ENCODE assay signal across 1 fruit fly cellular context in genomic region chrX:21027929-21028575, dm6.
A peak's percentile ranks its signal among the peaks of the same experiment; 100 is the strongest.
TF ChIP-seq lines count a peak whose summit lies in the region.

TSS of gene CG1532 (minus strand) at chrX:21028361.

TF ChIP-seq in whole organism, embryonic, 481 proteins besides CTCF, POLR2A, EP300 and RAD21 (continued from another document and continues in another):
- TF ChIP-seq bcd (GFP tag; optimal IDR thresholded peaks at IDR 0.05; lab: Kevin White, UChicago) (no peak), schlank (tag; optimal IDR thresholded peaks at IDR 0.05; lab: Kevin White, UChicago) (no peak), CG7987 (GFP tag; optimal IDR thresholded peaks at IDR 0.05; lab: Kevin White, UChicago) (no peak), Rfx (GFP tag; IDR thresholded peaks at IDR 0.05; lab: Robert Waterston, UW) (0 out of 2 replicates have a peak, but pooled peaks have one; percentile 6), Camta (GFP tag; optimal IDR thresholded peaks at IDR 0.05; lab: Kevin White, UChicago) (no peak), CG8944 (GFP tag; optimal IDR thresholded peaks at IDR 0.05; lab: Kevin White, UChicago) (no peak), cad (GFP tag; optimal IDR thresholded peaks at IDR 0.05; lab: Kevin White, UChicago) (no peak), Dbx (GFP tag; IDR thresholded peaks at IDR 0.05; lab: Robert Waterston, UW) (0 out of 3 replicates have a peak, but pooled peaks have one; percentile 37), CG7556 (GFP tag; optimal IDR thresholded peaks at IDR 0.05; lab: Kevin White, UChicago) (no peak), onecut (GFP tag; IDR thresholded peaks at IDR 0.05; lab: Robert Waterston, UW) (peak; percentile 46), CG3281 (GFP tag; optimal IDR thresholded peaks at IDR 0.05; lab: Kevin White, UChicago) (peak; percentile 10), CG34376 (GFP tag; optimal IDR thresholded peaks at IDR 0.05; lab: Kevin White, UChicago) (peak; percentile 35), inv (GFP tag; IDR thresholded peaks at IDR 0.05; lab: Robert Waterston, UW; ENCODE audit: partially characterized antibody) (peak; percentile 49; the same call in 1 of the 2 replicates), CG10979 (tag; optimal IDR thresholded peaks at IDR 0.05; lab: Kevin White, UChicago) (no peak), Fer1 (GFP tag; optimal IDR thresholded peaks at IDR 0.05; lab: Kevin White, UChicago) (peak; percentile 24), sima (GFP tag; optimal IDR thresholded peaks at IDR 0.05; lab: Kevin White, UChicago) (no peak), Hr3 (GFP tag; optimal IDR thresholded peaks at IDR 0.05; lab: Kevin White, UChicago) (no peak), row (GFP tag; IDR thresholded peaks at IDR 0.05; lab: Robert Waterston, UW) (peak; percentile 48; the same call in 2 of the 3 replicates), Sry-β (GFP tag; optimal IDR thresholded peaks at IDR 0.05; lab: Kevin White, UChicago) (no peak), tap (tag; optimal IDR thresholded peaks at IDR 0.05; lab: Kevin White, UChicago) (no peak), Sin3A (optimal IDR thresholded peaks at IDR 0.05; lab: Kevin White, UChicago) (no peak), Adf1 (GFP tag; IDR thresholded peaks at IDR 0.05; lab: Robert Waterston, UW) (peak; percentile 8; the same call in 1 of the 2 replicates), HLHmδ (GFP tag; optimal IDR thresholded peaks at IDR 0.05; lab: Kevin White, UChicago) (no peak), CG14710 (tag; optimal IDR thresholded peaks at IDR 0.05; lab: Kevin White, UChicago) (peak; percentile 24), ewg (GFP tag; optimal IDR thresholded peaks at IDR 0.05; lab: Kevin White, UChicago) (no peak), ab (GFP tag; optimal IDR thresholded peaks at IDR 0.05; lab: Kevin White, UChicago) (no peak), hbn (GFP tag; IDR thresholded peaks at IDR 0.05; lab: Robert Waterston, UW; ENCODE audit: partially characterized antibody) (peak; percentile 56), jing (GFP tag; optimal IDR thresholded peaks at IDR 0.05; lab: Kevin White, UChicago) (no peak), vvl (GFP tag; IDR thresholded peaks at IDR 0.05; lab: Robert Waterston, UW) (0 out of 2 replicates have a peak, but pooled peaks have one; percentile 30), fd102C (GFP tag; optimal IDR thresholded peaks at IDR 0.05; lab: Kevin White, UChicago) (no peak), Meics (GFP tag; optimal IDR thresholded peaks at IDR 0.05; lab: Kevin White, UChicago) (no peak), crc (GFP tag; optimal IDR thresholded peaks at IDR 0.05; lab: Kevin White, UChicago) (no peak), CG6813 (GFP tag; optimal IDR thresholded peaks at IDR 0.05; lab: Kevin White, UChicago) (peak; percentile 25), PHDP (tag; optimal IDR thresholded peaks at IDR 0.05; lab: Kevin White, UChicago) (no peak), caup (GFP tag; optimal IDR thresholded peaks at IDR 0.05; lab: Kevin White, UChicago; ENCODE audit: severe bottlenecking) (peak; percentile 26), kay (GFP tag; optimal IDR thresholded peaks at IDR 0.05; lab: Kevin White, UChicago) (no peak), kni (GFP tag; optimal IDR thresholded peaks at IDR 0.05; lab: Kevin White, UChicago) (no peak), CG42726 (GFP tag; IDR thresholded peaks at IDR 0.05; lab: Robert Waterston, UW; ENCODE audit: partially characterized antibody) (peak; percentile 73; the same call in 1 of the 2 replicates), CG6765 (GFP tag; optimal IDR thresholded peaks at IDR 0.05; lab: Kevin White, UChicago) (no peak), Mes4 (GFP tag; optimal IDR thresholded peaks at IDR 0.05; lab: Kevin White, UChicago) (no peak), hkb (optimal IDR thresholded peaks at IDR 0.05; lab: Kevin White, UChicago) (no peak), hkb (GFP tag; IDR thresholded peaks at IDR 0.05; lab: Robert Waterston, UW) (0 out of 2 replicates have a peak, but pooled peaks have one; percentile 13), Hmr (GFP tag; optimal IDR thresholded peaks at IDR 0.05; lab: Kevin White, UChicago) (peak; percentile 17), CG11723 (GFP tag; optimal IDR thresholded peaks at IDR 0.05; lab: Kevin White, UChicago) (no peak), CG15514 (GFP tag; optimal IDR thresholded peaks at IDR 0.05; lab: Kevin White, UChicago) (peak; percentile 48), phol (tag; optimal IDR thresholded peaks at IDR 0.05; lab: Kevin White, UChicago) (peak; percentile 4), CG31224 (GFP tag; IDR thresholded peaks at IDR 0.05; lab: Robert Waterston, UW) (no peak), CG13624 (GFP tag; optimal IDR thresholded peaks at IDR 0.05; lab: Kevin White, UChicago) (no peak), Vsx1 (GFP tag; optimal IDR thresholded peaks at IDR 0.05; lab: Kevin White, UChicago) (peak; percentile 78), CG13894 (tag; optimal IDR thresholded peaks at IDR 0.05; lab: Kevin White, UChicago) (no peak), Six4 (GFP tag; optimal IDR thresholded peaks at IDR 0.05; lab: Kevin White, UChicago) (peak; percentile 20), wor (GFP tag; IDR thresholded peaks at IDR 0.05; lab: Robert Waterston, UW) (no peak), dmrt99B (tag; optimal IDR thresholded peaks at IDR 0.05; lab: Kevin White, UChicago) (no peak), Doc3 (GFP tag; IDR thresholded peaks at IDR 0.05; lab: Robert Waterston, UW; ENCODE audit: partially characterized antibody) (peak; percentile 56; the same call in 1 of the 3 replicates), Oaz (GFP tag; IDR thresholded peaks at IDR 0.05; lab: Robert Waterston, UW) (no peak), CG4730 (GFP tag; IDR thresholded peaks at IDR 0.05; lab: Robert Waterston, UW) (no peak), CG11696 (GFP tag; IDR thresholded peaks at IDR 0.05; lab: Robert Waterston, UW) (no peak), Nf-YB (GFP tag; optimal IDR thresholded peaks at IDR 0.05; lab: Kevin White, UChicago) (no peak), CG8924 (tag; optimal IDR thresholded peaks at IDR 0.05; lab: Kevin White, UChicago) (no peak), Scr (GFP tag; IDR thresholded peaks at IDR 0.05; lab: Robert Waterston, UW; ENCODE audit: partially characterized antibody) (peak; percentile 56), al (GFP tag; IDR thresholded peaks at IDR 0.05; lab: Robert Waterston, UW) (no peak), CG12219 (GFP tag; optimal IDR thresholded peaks at IDR 0.05; lab: Kevin White, UChicago) (no peak), scrt (GFP tag; optimal IDR thresholded peaks at IDR 0.05; lab: Kevin White, UChicago) (peak; percentile 67), Dip2 (GFP tag; IDR thresholded peaks at IDR 0.05; lab: Robert Waterston, UW) (no peak), CG33213 (GFP tag; optimal IDR thresholded peaks at IDR 0.05; lab: Kevin White, UChicago) (no peak), CG9437 (GFP tag; optimal IDR thresholded peaks at IDR 0.05; lab: Kevin White, UChicago) (no peak), CG12391 (tag; optimal IDR thresholded peaks at IDR 0.05; lab: Kevin White, UChicago) (peak; percentile 5), CG11504 (tag; optimal IDR thresholded peaks at IDR 0.05; lab: Kevin White, UChicago) (no peak), gro (GFP tag; optimal IDR thresholded peaks at IDR 0.05; lab: Kevin White, UChicago) (no peak), ase (GFP tag; IDR thresholded peaks at IDR 0.05; lab: Robert Waterston, UW) (no peak), crol (GFP tag; IDR thresholded peaks at IDR 0.05; lab: Robert Waterston, UW) (no peak), peb (GFP tag; IDR thresholded peaks at IDR 0.05; lab: Robert Waterston, UW) (no peak), CG30431 (GFP tag; optimal IDR thresholded peaks at IDR 0.05; lab: Kevin White, UChicago) (no peak), NC2β (GFP tag; optimal IDR thresholded peaks at IDR 0.05; lab: Kevin White, UChicago) (no peak), Gug (GFP tag; IDR thresholded peaks at IDR 0.05; lab: Robert Waterston, UW) (no peak), CG2120 (GFP tag; optimal IDR thresholded peaks at IDR 0.05; lab: Kevin White, UChicago) (no peak), BtbVII (GFP tag; optimal IDR thresholded peaks at IDR 0.05; lab: Kevin White, UChicago) (no peak), dati (GFP tag; IDR thresholded peaks at IDR 0.05; lab: Robert Waterston, UW) (no peak), H15 (GFP tag; IDR thresholded peaks at IDR 0.05; lab: Robert Waterston, UW) (no peak), nau (GFP tag; optimal IDR thresholded peaks at IDR 0.05; lab: Kevin White, UChicago) (no peak), nerfin-2 (GFP tag; IDR thresholded peaks at IDR 0.05; lab: Robert Waterston, UW; ENCODE audit: partially characterized antibody) (0 out of 2 replicates have a peak, but pooled peaks have one; percentile 13), Sox102F (GFP tag; optimal IDR thresholded peaks at IDR 0.05; lab: Kevin White, UChicago) (no peak), CG14050 (GFP tag; IDR thresholded peaks at IDR 0.05; lab: Robert Waterston, UW) (no peak), Dp (GFP tag; optimal IDR thresholded peaks at IDR 0.05; lab: Kevin White, UChicago) (peak; percentile 30), CrebB (tag; optimal IDR thresholded peaks at IDR 0.05; lab: Kevin White, UChicago) (no peak), tna (GFP tag; IDR thresholded peaks at IDR 0.05; lab: Robert Waterston, UW; ENCODE audit: partially characterized antibody) (peak; percentile 35; the same call in 1 of the 2 replicates), CG7372 (GFP tag; IDR thresholded peaks at IDR 0.05; lab: Robert Waterston, UW) (no peak), cg (GFP tag; optimal IDR thresholded peaks at IDR 0.05; lab: Kevin White, UChicago) (no peak), trh (GFP tag; optimal IDR thresholded peaks at IDR 0.05; lab: Kevin White, UChicago) (no peak), pfk (GFP tag; optimal IDR thresholded peaks at IDR 0.05; lab: Kevin White, UChicago) (no peak), lmd (GFP tag; IDR thresholded peaks at IDR 0.05; lab: Robert Waterston, UW) (no peak), dm (GFP tag; optimal IDR thresholded peaks at IDR 0.05; lab: Kevin White, UChicago) (no peak), mam (GFP tag; optimal IDR thresholded peaks at IDR 0.05; lab: Kevin White, UChicago) (no peak), sisA (GFP tag; IDR thresholded peaks at IDR 0.05; lab: Robert Waterston, UW) (no peak), pho (GFP tag; optimal IDR thresholded peaks at IDR 0.05; lab: Kevin White, UChicago) (no peak), sug (tag; optimal IDR thresholded peaks at IDR 0.05; lab: Kevin White, UChicago) (peak; percentile 54), fd96Cb (tag; optimal IDR thresholded peaks at IDR 0.05; lab: Kevin White, UChicago) (no peak), CG10274 (GFP tag; optimal IDR thresholded peaks at IDR 0.05; lab: Kevin White, UChicago) (no peak), h (optimal IDR thresholded peaks at IDR 0.05; lab: Kevin White, UChicago) (no peak), CG11398 (GFP tag; optimal IDR thresholded peaks at IDR 0.05; lab: Kevin White, UChicago) (no peak), Sry-δ (GFP tag; optimal IDR thresholded peaks at IDR 0.05; lab: Kevin White, UChicago) (peak; percentile 24), slou (GFP tag; optimal IDR thresholded peaks at IDR 0.05; lab: Kevin White, UChicago) (no peak), yki (optimal IDR thresholded peaks at IDR 0.05; lab: Kevin White, UChicago) (no peak), Ptx1 (GFP tag; IDR thresholded peaks at IDR 0.05; lab: Robert Waterston, UW) (no peak), Drgx (GFP tag; IDR thresholded peaks at IDR 0.05; lab: Robert Waterston, UW) (no peak), BEAF-32 (GFP tag; optimal IDR thresholded peaks at IDR 0.05; lab: Kevin White, UChicago) (peak; percentile 72), CG12659 (GFP tag; optimal IDR thresholded peaks at IDR 0.05; lab: Kevin White, UChicago) (peak; percentile 61), CG4617 (GFP tag; optimal IDR thresholded peaks at IDR 0.05; lab: Kevin White, UChicago; ENCODE audit: borderline replicate concordance) (no peak), CG4707 (GFP tag; optimal IDR thresholded peaks at IDR 0.05; lab: Kevin White, UChicago) (no peak), B-H2 (GFP tag; optimal IDR thresholded peaks at IDR 0.05; lab: Kevin White, UChicago) (no peak), Pdp1 (GFP tag; optimal IDR thresholded peaks at IDR 0.05; lab: Kevin White, UChicago) (peak in 1 of 2 experiments; percentile 8), CG9797 (GFP tag; optimal IDR thresholded peaks at IDR 0.05; lab: Kevin White, UChicago) (peak; percentile 65), Deaf1 (tag; optimal IDR thresholded peaks at IDR 0.05; lab: Kevin White, UChicago) (peak; percentile 49), ttk (GFP tag; IDR thresholded peaks at IDR 0.05; lab: Robert Waterston, UW) (no peak), CG14667 (GFP tag; IDR thresholded peaks at IDR 0.05; lab: Robert Waterston, UW) (no peak), CG12769 (tag; optimal IDR thresholded peaks at IDR 0.05; lab: Kevin White, UChicago) (peak; percentile 29), crp (GFP tag; optimal IDR thresholded peaks at IDR 0.05; lab: Kevin White, UChicago) (no peak), toy (GFP tag; IDR thresholded peaks at IDR 0.05; lab: Robert Waterston, UW) (no peak), Awh (GFP tag; IDR thresholded peaks at IDR 0.05; lab: Robert Waterston, UW) (0 out of 2 replicates have a peak, but pooled peaks have one; percentile 9), MBD-R2 (GFP tag; IDR thresholded peaks at IDR 0.05; lab: Robert Waterston, UW) (peak; percentile 37; the same call in 1 of the 2 replicates), CG32772 (GFP tag; IDR thresholded peaks at IDR 0.05; lab: Robert Waterston, UW) (no peak), da (GFP tag; optimal IDR thresholded peaks at IDR 0.05; lab: Kevin White, UChicago) (no peak), CoRest (tag; optimal IDR thresholded peaks at IDR 0.05; lab: Kevin White, UChicago) (peak; percentile 7), CG8281 (tag; optimal IDR thresholded peaks at IDR 0.05; lab: Kevin White, UChicago) (no peak), az2 (GFP tag; optimal IDR thresholded peaks at IDR 0.05; lab: Kevin White, UChicago) (no peak), MESR4 (GFP tag; optimal IDR thresholded peaks at IDR 0.05; lab: Kevin White, UChicago) (peak; percentile 48), MTF-1 (GFP tag; optimal IDR thresholded peaks at IDR 0.05; lab: Kevin White, UChicago; ENCODE audit: borderline replicate concordance) (peak; percentile 14), CG15601 (tag; optimal IDR thresholded peaks at IDR 0.05; lab: Kevin White, UChicago) (no peak), CG9817 (tag; optimal IDR thresholded peaks at IDR 0.05; lab: Kevin White, UChicago) (no peak), Ssrp (tag; optimal IDR thresholded peaks at IDR 0.05; lab: Kevin White, UChicago) (no peak), mirr (GFP tag; optimal IDR thresholded peaks at IDR 0.05; lab: Kevin White, UChicago) (peak; percentile 64), CG17568 (GFP tag; optimal IDR thresholded peaks at IDR 0.05; lab: Kevin White, UChicago) (no peak), CG11456 (GFP tag; IDR thresholded peaks at IDR 0.05; lab: Robert Waterston, UW) (0 out of 3 replicates have a peak, but pooled peaks have one; percentile 8), vfl (GFP tag; optimal IDR thresholded peaks at IDR 0.05; lab: Kevin White, UChicago) (no peak)
